Worm (Caenorhabditis elegans): ENCODE measurements around the gene F02A9.1.

F02A9.1 gene

ce11 chrIII:9053740-9054252 is 23.8 kb downstream of the F02A9.1 start, which contains the start of gene R107.5 (continued):
- TF ChIP-seq zag-1 (tag; optimal IDR thresholded peaks at IDR 0.05), result no peak
- peak; percentile 75 for TF ChIP-seq ceh-8 (GFP tag; optimal IDR thresholded peaks at IDR 0.05)
- TF ChIP-seq lin-13 (GFP tag; optimal IDR thresholded peaks at IDR 0.05), result peak; percentile 89
- no peak for TF ChIP-seq sptf-1 (tag; optimal IDR thresholded peaks at IDR 0.05)
- TF ChIP-seq C04F5.9 (tag; optimal IDR thresholded peaks at IDR 0.05), result peak; percentile 46
- TF ChIP-seq hlh-17 (GFP tag; optimal IDR thresholded peaks at IDR 0.05; ENCODE audit: borderline replicate concordance), result no peak
- peak; percentile 40 for TF ChIP-seq C34B4.2 (tag; optimal IDR thresholded peaks at IDR 0.05)
- peak in 4 of 6 experiments; percentile 50 to 96 (median 81) for TF ChIP-seq elt-3 (tag; optimal IDR thresholded peaks at IDR 0.05)
- peak; percentile 98 for TF ChIP-seq nhr-85 (tag)
- peak; percentile 75 for TF ChIP-seq isw-1 (GFP tag; IDR thresholded peaks at IDR 0.05)
- no peak for TF ChIP-seq F16B12.6 (tag; optimal IDR thresholded peaks at IDR 0.05)
- no peak for TF ChIP-seq nhr-28 (tag; optimal IDR thresholded peaks at IDR 0.05)
- TF ChIP-seq mab-9 (GFP tag; IDR thresholded peaks at IDR 0.05), result peak; percentile 97
- no peak for TF ChIP-seq nhr-12 (tag; optimal IDR thresholded peaks at IDR 0.05)
- peak; percentile 98 for TF ChIP-seq nhr-20 (tag; optimal IDR thresholded peaks at IDR 0.05)
- no peak for TF ChIP-seq vab-15 (tag; optimal IDR thresholded peaks at IDR 0.05)
- TF ChIP-seq lin-39 (tag; optimal IDR thresholded peaks at IDR 0.05), result no peak
- peak in 1 of 2 experiments; percentile 65 for TF ChIP-seq ztf-11 (tag; optimal IDR thresholded peaks at IDR 0.05)
- TF ChIP-seq snpc-4 (tag; optimal IDR thresholded peaks at IDR 0.05), result peak; percentile 65
- TF ChIP-seq lin-14 (GFP tag; optimal IDR thresholded peaks at IDR 0.05), result peak; percentile 98
- TF ChIP-seq egl-27 (tag; optimal IDR thresholded peaks at IDR 0.05), result peak; percentile 17 to 61
- no peak for TF ChIP-seq nhr-76 (tag; optimal IDR thresholded peaks at IDR 0.05)
- TF ChIP-seq lin-35 (GFP tag; optimal IDR thresholded peaks at IDR 0.05), result peak; percentile 82 to 88
- TF ChIP-seq nhr-90 (tag; optimal IDR thresholded peaks at IDR 0.05; ENCODE audit: poor library complexity), result peak; percentile 94
- no peak for TF ChIP-seq hpl-2 (GFP tag; optimal IDR thresholded peaks at IDR 0.05)
- TF ChIP-seq tlp-1 (tag; optimal IDR thresholded peaks at IDR 0.05), result peak; percentile 22
- TF ChIP-seq rnt-1 (tag; optimal IDR thresholded peaks at IDR 0.05), result peak; percentile 83
- TF ChIP-seq ets-5 (GFP tag; IDR thresholded peaks at IDR 0.05), result no peak
- peak; percentile 71 to 77 (median 74) for TF ChIP-seq dpl-1 (GFP tag; optimal IDR thresholded peaks at IDR 0.05)
- TF ChIP-seq lir-3 (tag; optimal IDR thresholded peaks at IDR 0.05; ENCODE audit: poor library complexity), result peak; percentile 49
- peak; percentile 91 for TF ChIP-seq pax-3 (tag; optimal IDR thresholded peaks at IDR 0.05)
- TF ChIP-seq fkh-8 (tag; optimal IDR thresholded peaks at IDR 0.05), result peak; percentile 99
- peak; percentile 58 for TF ChIP-seq aha-1 (tag; optimal IDR thresholded peaks at IDR 0.05)
- TF ChIP-seq dsc-1 (tag; optimal IDR thresholded peaks at IDR 0.05), result peak; percentile 92
- TF ChIP-seq pqm-1 (tag; optimal IDR thresholded peaks at IDR 0.05), result peak; percentile 41
- TF ChIP-seq tbx-2 (tag; optimal IDR thresholded peaks at IDR 0.05), result peak; percentile 89
- TF ChIP-seq ces-1 (GFP tag; optimal IDR thresholded peaks at IDR 0.05), result no peak
- TF ChIP-seq alr-1 (tag; optimal IDR thresholded peaks at IDR 0.05; ENCODE audit: borderline replicate concordance), result no peak
- peak; percentile 27 for TF ChIP-seq pag-3 (tag; optimal IDR thresholded peaks at IDR 0.05; ENCODE audit: borderline replicate concordance, insufficient read depth)
- TF ChIP-seq ceh-88 (GFP tag; IDR thresholded peaks at IDR 0.05), result peak; percentile 84
- peak; percentile 40 for TF ChIP-seq lin-15B (tag; optimal IDR thresholded peaks at IDR 0.05)

ce11 chrIII:9053263-9053662 is 24.3 kb downstream of the F02A9.1 start:
- no peak for TF ChIP-seq ces-1 (GFP tag; optimal IDR thresholded peaks at IDR 0.05)
- no peak for TF ChIP-seq nhr-71 (tag; optimal IDR thresholded peaks at IDR 0.05)
- no peak for TF ChIP-seq C04F5.9 (tag; optimal IDR thresholded peaks at IDR 0.05)
- peak; percentile 47 for TF ChIP-seq nhr-85 (tag)
- peak; percentile 19 for TF ChIP-seq nhr-237 (tag; optimal IDR thresholded peaks at IDR 0.05)
- no peak for TF ChIP-seq nhr-28 (tag; optimal IDR thresholded peaks at IDR 0.05)
- no peak for TF ChIP-seq alr-1 (tag; optimal IDR thresholded peaks at IDR 0.05; ENCODE audit: borderline replicate concordance)
- TF ChIP-seq tbx-2 (tag; optimal IDR thresholded peaks at IDR 0.05), result no peak
- no peak for TF ChIP-seq zag-1 (tag; optimal IDR thresholded peaks at IDR 0.05)
- TF ChIP-seq egl-27 (tag; optimal IDR thresholded peaks at IDR 0.05), result no peak
- TF ChIP-seq unc-62 (GFP tag; optimal IDR thresholded peaks at IDR 0.05), result no peak
- TF ChIP-seq mab-9 (GFP tag; IDR thresholded peaks at IDR 0.05), result no peak
- TF ChIP-seq lin-14 (GFP tag; optimal IDR thresholded peaks at IDR 0.05), result peak; percentile 3
- TF ChIP-seq C34B4.2 (tag; optimal IDR thresholded peaks at IDR 0.05), result peak; percentile 19
- no peak for TF ChIP-seq ztf-4 (tag; optimal IDR thresholded peaks at IDR 0.05)
- no peak for TF ChIP-seq dsc-1 (tag; optimal IDR thresholded peaks at IDR 0.05)
- TF ChIP-seq irx-1 (tag; optimal IDR thresholded peaks at IDR 0.05), result no peak
- no peak for TF ChIP-seq elt-2 (tag; optimal IDR thresholded peaks at IDR 0.05)
- no peak for TF ChIP-seq efl-1 (optimal IDR thresholded peaks at IDR 0.05)
- TF ChIP-seq efl-1 (GFP tag; optimal IDR thresholded peaks at IDR 0.05 in 1 of 2), result no peak
- no peak for TF ChIP-seq egl-13 (tag; optimal IDR thresholded peaks at IDR 0.05)
